Worm (Caenorhabditis elegans) whole organism, L2 larva: ENCODE data around the gene C05B5.11.

Source experiments
- C34F6.9 ChIP-seq: fragments of 150-350 bp; optimal IDR thresholded peaks from 2 replicates; lab custom pipeline; 2014; ENCODE audit warnings: missing biosample characterization, missing genetic modification characterization
- egl-27 ChIP-seq: sonication (generic microtip); optimal IDR thresholded peaks from 3 replicates; lab custom pipeline; 2017; ENCODE audit warnings: missing biosample characterization, missing genetic modification reagents, missing genetic modification characterization
- lin-11 ChIP-seq: fragments of 150-350 bp; sonication (generic microtip); optimal IDR thresholded peaks from 2 replicates; lab custom pipeline; 2014; ENCODE audit warnings: missing biosample characterization, missing genetic modification characterization, inconsistent platforms, mixed read lengths
- nhr-12 ChIP-seq: fragments of 150-350 bp; optimal IDR thresholded peaks from 2 replicates; lab custom pipeline; 2014; ENCODE audit warnings: missing biosample characterization, missing genetic modification characterization
- snpc-4 ChIP-seq: fragments of 150-350 bp; optimal IDR thresholded peaks from 2 replicates; lab custom pipeline; 2014; ENCODE audit warnings: missing biosample characterization, missing genetic modification characterization
- zag-1 ChIP-seq: fragments of 150-350 bp; optimal IDR thresholded peaks from 2 replicates; lab custom pipeline; 2014; ENCODE audit warnings: missing biosample characterization, missing genetic modification characterization

- TF ChIP-seq snpc-4 (tag; lab: Kevin White, UChicago): no peak
- no peak for TF ChIP-seq lin-11 (tag; lab: Kevin White, UChicago)
- TF ChIP-seq zag-1 (tag; lab: Kevin White, UChicago): no peak
- TF ChIP-seq nhr-12 (tag; lab: Kevin White, UChicago): no peak
- no peak for TF ChIP-seq egl-27 (tag; lab: Kevin White, UChicago)
- no peak for TF ChIP-seq C34F6.9 (tag; lab: Kevin White, UChicago)
These were observed 16.0 kb upstream of the C05B5.11 start, which contains the start of gene C05B5.1 for ce11 chrIII:9988352-9988751.
